Fruit fly (Drosophila melanogaster): ENCODE measurements around the gene kto.

Gene kto

DNA sequence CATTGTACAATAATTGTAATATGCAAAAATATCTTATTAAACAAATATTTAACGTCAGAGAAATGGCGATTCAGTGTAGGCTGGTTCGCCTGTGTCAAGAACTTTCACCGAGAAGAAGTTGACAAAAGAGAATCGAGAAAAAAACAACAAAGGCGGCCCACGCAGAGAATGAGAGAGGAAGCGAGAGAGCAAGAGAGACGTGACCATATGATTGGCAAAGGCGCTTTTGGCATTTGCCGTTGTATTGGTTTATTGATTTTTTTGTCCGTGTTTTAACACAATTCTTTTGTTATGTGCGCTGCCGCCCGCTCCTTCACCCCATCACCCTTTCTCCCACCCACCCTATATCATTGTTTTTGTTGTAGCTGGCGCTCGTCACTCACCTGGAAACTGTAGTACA, 3.2 kb upstream of the kto start (continued):
- TF ChIP-seq CG10979 (tag; optimal IDR thresholded peaks at IDR 0.05) (no peak), pita (GFP tag; optimal IDR thresholded peaks at IDR 0.05) (no peak), Eip74EF (GFP tag; optimal IDR thresholded peaks at IDR 0.05) (no peak), Dref (GFP tag; IDR thresholded peaks at IDR 0.05) (no peak), gro (GFP tag; optimal IDR thresholded peaks at IDR 0.05) (no peak), mld (GFP tag; IDR thresholded peaks at IDR 0.05; ENCODE audit: partially characterized antibody) (no peak), Oli (tag; optimal IDR thresholded peaks at IDR 0.05) (no peak), slp2 (GFP tag; optimal IDR thresholded peaks at IDR 0.05) (no peak), CG17912 (GFP tag; optimal IDR thresholded peaks at IDR 0.05) (no peak), Meics (GFP tag; optimal IDR thresholded peaks at IDR 0.05) (no peak), twi (tag; optimal IDR thresholded peaks at IDR 0.05) (no peak), CG17568 (GFP tag; optimal IDR thresholded peaks at IDR 0.05) (no peak), NC2β (GFP tag; optimal IDR thresholded peaks at IDR 0.05) (no peak), crc (GFP tag; optimal IDR thresholded peaks at IDR 0.05) (no peak), wek (GFP tag; optimal IDR thresholded peaks at IDR 0.05) (no peak), pfk (GFP tag; optimal IDR thresholded peaks at IDR 0.05) (peak; percentile 16), CG15514 (GFP tag; optimal IDR thresholded peaks at IDR 0.05) (peak; percentile 14), Scr (GFP tag; IDR thresholded peaks at IDR 0.05; ENCODE audit: partially characterized antibody) (no peak), nom (GFP tag; optimal IDR thresholded peaks at IDR 0.05) (peak; percentile 48), CG1832 (GFP tag; optimal IDR thresholded peaks at IDR 0.05) (no peak), nerfin-2 (GFP tag; IDR thresholded peaks at IDR 0.05; ENCODE audit: partially characterized antibody) (no peak), Doc3 (GFP tag; IDR thresholded peaks at IDR 0.05; ENCODE audit: partially characterized antibody) (no peak), sr (GFP tag; IDR thresholded peaks at IDR 0.05) (peak; percentile 81), H15 (GFP tag; IDR thresholded peaks at IDR 0.05) (no peak), jing (GFP tag; optimal IDR thresholded peaks at IDR 0.05) (no peak), CG4617 (GFP tag; optimal IDR thresholded peaks at IDR 0.05; ENCODE audit: borderline replicate concordance) (no peak), ash1 (GFP tag; optimal IDR thresholded peaks at IDR 0.05) (no peak), so (GFP tag; IDR thresholded peaks at IDR 0.05) (no peak), CG17186 (GFP tag; optimal IDR thresholded peaks at IDR 0.05) (no peak), HLH3B (GFP tag; IDR thresholded peaks at IDR 0.05) (no peak), CG14014 (GFP tag; IDR thresholded peaks at IDR 0.05) (no peak), Trl (optimal IDR thresholded peaks at IDR 0.05) (peak; percentile 62 to 70), Trl (GFP tag; optimal IDR thresholded peaks at IDR 0.05) (no peak), ab (GFP tag; optimal IDR thresholded peaks at IDR 0.05) (no peak), CG8089 (GFP tag; optimal IDR thresholded peaks at IDR 0.05) (no peak), Six4 (GFP tag; optimal IDR thresholded peaks at IDR 0.05) (no peak), cg (GFP tag; optimal IDR thresholded peaks at IDR 0.05) (peak; percentile 42), Optix (GFP tag; IDR thresholded peaks at IDR 0.05) (no peak), psq (GFP tag; optimal IDR thresholded peaks at IDR 0.05) (peak; percentile 36), mirr (GFP tag; optimal IDR thresholded peaks at IDR 0.05) (no peak), CG12236 (GFP tag; optimal IDR thresholded peaks at IDR 0.05) (no peak), onecut (GFP tag; IDR thresholded peaks at IDR 0.05) (peak; percentile 98), slbo (GFP tag; IDR thresholded peaks at IDR 0.05) (no peak)

Data from whole organism, embryonic.